Fruit fly (Drosophila melanogaster) whole organism, prepupa: Measurements from ENCODE around the gene kibra.

ENCODE experiments used
- Blimp-1 ChIP-seq: fragments of 200-800 bp; sonication (Bioruptor generic); optimal IDR thresholded peaks from 3 replicates; lab custom pipeline; 2017; ENCODE audit warnings: missing biosample characterization, missing genetic modification characterization, mild to moderate bottlenecking, moderate library complexity, missing genetic modification reagents
- CG10631 ChIP-seq: fragments of 200-800 bp; sonication (Bioruptor generic); optimal IDR thresholded peaks from 2 replicates; lab custom pipeline; 2016; ENCODE audit warnings: missing biosample characterization, missing genetic modification characterization
- CG10669 ChIP-seq: fragments of 200-800 bp; sonication (Bioruptor generic); optimal IDR thresholded peaks from 3 replicates; lab custom pipeline; 2018; ENCODE audit warnings: missing biosample characterization, mild to moderate bottlenecking, missing genetic modification characterization, moderate library complexity
- CG11294 ChIP-seq: fragments of 200-800 bp; sonication (Bioruptor generic); IDR thresholded peaks from 2 replicates; pipeline ENCODE4 v1.3.6; 2022; ENCODE audit warnings: missing biosample characterization, missing genetic modification characterization
- CG11762 ChIP-seq: fragments of 200-800 bp; sonication (Bioruptor generic); optimal IDR thresholded peaks from 3 replicates; lab custom pipeline; 2016; ENCODE audit warnings: missing biosample characterization, missing genetic modification characterization; ENCODE audit not compliant: insufficient read depth
- CG11902 ChIP-seq: fragments of 200-800 bp; sonication (Bioruptor generic); optimal IDR thresholded peaks from 3 replicates; lab custom pipeline; 2016; ENCODE audit warnings: missing biosample characterization, missing genetic modification characterization
- CG15336 ChIP-seq: fragments of 200-800 bp; sonication (Bioruptor generic); IDR thresholded peaks from 2 replicates; pipeline ENCODE4 v1.3.6; 2022; ENCODE audit warnings: missing biosample characterization, missing genetic modification characterization
- CG1621 ChIP-seq: fragments of 200-800 bp; sonication (Bioruptor generic); optimal IDR thresholded peaks from 3 replicates; lab custom pipeline; 2018; ENCODE audit warnings: missing biosample characterization, mild to moderate bottlenecking, missing genetic modification characterization
- CG3032 ChIP-seq: fragments of 200-800 bp; optimal IDR thresholded peaks from 2 replicates; lab custom pipeline; 2019; ENCODE audit warnings: missing biosample characterization, mild to moderate bottlenecking, missing genetic modification characterization, moderate library complexity
- CG31627 ChIP-seq: fragments of 200-800 bp; sonication (Bioruptor generic); optimal IDR thresholded peaks from 3 replicates; lab custom pipeline; 2016; ENCODE audit warnings: missing biosample characterization, missing genetic modification characterization
- CG32006 ChIP-seq: fragments of 200-800 bp; sonication (Bioruptor generic); optimal IDR thresholded peaks from 3 replicates; lab custom pipeline; 2017; ENCODE audit warnings: missing biosample characterization, mild to moderate bottlenecking, missing genetic modification characterization
- CG34406 ChIP-seq: fragments of 200-800 bp; sonication (Bioruptor generic); optimal IDR thresholded peaks from 3 replicates; lab custom pipeline; 2016; ENCODE audit warnings: missing biosample characterization, missing genetic modification characterization
- CG3919 ChIP-seq: fragments of 200-800 bp; sonication (Bioruptor generic); optimal IDR thresholded peaks from 3 replicates; lab custom pipeline; 2016; ENCODE audit warnings: missing biosample characterization, missing genetic modification characterization
- CG6276 ChIP-seq: fragments of 200-800 bp; sonication (Bioruptor generic); optimal IDR thresholded peaks from 2 replicates; lab custom pipeline; 2017; ENCODE audit warnings: missing biosample characterization, mild to moderate bottlenecking, missing genetic modification characterization
- CG6792 ChIP-seq: fragments of 200-800 bp; sonication (Bioruptor generic); optimal IDR thresholded peaks from 3 replicates; lab custom pipeline; 2016; ENCODE audit warnings: missing biosample characterization, missing genetic modification characterization
- CG6808 ChIP-seq: fragments of 200-800 bp; sonication (Bioruptor generic); optimal IDR thresholded peaks from 3 replicates; lab custom pipeline; 2017; ENCODE audit warnings: missing biosample characterization, missing genetic modification characterization, mild to moderate bottlenecking, moderate library complexity, missing genetic modification reagents
- CG7368 ChIP-seq: fragments of 200-800 bp; sonication (Bioruptor generic); optimal IDR thresholded peaks from 3 replicates; lab custom pipeline; 2016; ENCODE audit warnings: missing biosample characterization, missing genetic modification characterization
- CG8319 ChIP-seq: fragments of 200-800 bp; sonication (Bioruptor generic); optimal IDR thresholded peaks from 3 replicates; lab custom pipeline; 2016; ENCODE audit warnings: missing biosample characterization, missing genetic modification characterization
- CG9139 ChIP-seq: fragments of 200-800 bp; sonication (Bioruptor generic); optimal IDR thresholded peaks from 3 replicates; lab custom pipeline; 2017; ENCODE audit warnings: missing biosample characterization, mild to moderate bottlenecking, missing genetic modification characterization
- Eip78C ChIP-seq: fragments of 200-800 bp; sonication (Bioruptor generic); peaks from one replicate; lab custom pipeline; 2016; ENCODE audit warnings: missing biosample characterization, missing genetic modification characterization
- Ets21C ChIP-seq: fragments of 200-800 bp; sonication (Bioruptor generic); optimal IDR thresholded peaks from 3 replicates; lab custom pipeline; 2016; ENCODE audit warnings: missing biosample characterization, missing genetic modification characterization
- Gug ChIP-seq: fragments of 200-800 bp; sonication (Bioruptor generic); IDR thresholded peaks from 2 replicates; pipeline ENCODE4 v1.3.6; 2022; ENCODE audit warnings: missing biosample characterization, missing genetic modification characterization
- Hr38 ChIP-seq: sonication (Bioruptor generic); optimal IDR thresholded peaks from 2 replicates; lab custom pipeline; 2016; ENCODE audit warnings: missing biosample characterization, missing genetic modification characterization
- Hr39 ChIP-seq: fragments of 200-800 bp; sonication (Bioruptor generic); optimal IDR thresholded peaks from 2 replicates; lab custom pipeline; 2016; ENCODE audit warnings: missing biosample characterization, missing genetic modification characterization
- Met ChIP-seq: fragments of 200-800 bp; sonication (Bioruptor generic); optimal IDR thresholded peaks from 3 replicates; lab custom pipeline; 2016; ENCODE audit warnings: missing biosample characterization, missing genetic modification characterization
- OdsH ChIP-seq: fragments of 200-800 bp; sonication (Bioruptor generic); optimal IDR thresholded peaks from 3 replicates; lab custom pipeline; 2016; ENCODE audit warnings: missing biosample characterization, missing genetic modification characterization
- Smox ChIP-seq: fragments of 200-800 bp; sonication (Bioruptor generic); optimal IDR thresholded peaks from 3 replicates; lab custom pipeline; 2016; ENCODE audit warnings: missing biosample characterization, missing genetic modification characterization
- Sox102F ChIP-seq: fragments of 200-800 bp; sonication (Bioruptor generic); optimal IDR thresholded peaks from 2 replicates; lab custom pipeline; 2016; ENCODE audit warnings: missing biosample characterization, mild to moderate bottlenecking, missing genetic modification characterization
- Sox14 ChIP-seq: fragments of 200-800 bp; sonication (Bioruptor generic); optimal IDR thresholded peaks from 3 replicates; lab custom pipeline; 2016; ENCODE audit warnings: missing biosample characterization, missing genetic modification characterization
- Sox15 ChIP-seq: fragments of 200-800 bp; sonication (Bioruptor generic); optimal IDR thresholded peaks from 3 replicates; lab custom pipeline; 2016; ENCODE audit warnings: missing biosample characterization, missing genetic modification characterization
- achi ChIP-seq: fragments of 200-800 bp; sonication (Bioruptor generic); optimal IDR thresholded peaks from 3 replicates; lab custom pipeline; 2016; ENCODE audit warnings: missing biosample characterization, missing genetic modification characterization
- acj6 ChIP-seq: fragments of 200-800 bp; sonication (Bioruptor generic); optimal IDR thresholded peaks from 3 replicates; lab custom pipeline; 2016; ENCODE audit warnings: missing biosample characterization, missing genetic modification characterization
- cyc ChIP-seq: fragments of 200-800 bp; sonication (Bioruptor generic); optimal IDR thresholded peaks from 3 replicates; lab custom pipeline; 2016; ENCODE audit warnings: missing biosample characterization, missing genetic modification characterization
- dsx ChIP-seq: fragments of 200-800 bp; optimal IDR thresholded peaks from 3 replicates; lab custom pipeline; 2019; ENCODE audit warnings: missing biosample characterization, mild to moderate bottlenecking, missing genetic modification characterization, moderate library complexity; ENCODE audit not compliant: poor library complexity, severe bottlenecking
- eg ChIP-seq: fragments of 200-800 bp; sonication (Bioruptor generic); IDR thresholded peaks from 3 replicates; pipeline ENCODE4 v1.3.6; 2022; ENCODE audit warnings: missing biosample characterization, missing genetic modification characterization
- fd59A ChIP-seq: fragments of 200-800 bp; sonication (Bioruptor generic); optimal IDR thresholded peaks from 2 replicates; lab custom pipeline; 2017; ENCODE audit warnings: missing biosample characterization, mild to moderate bottlenecking, missing genetic modification characterization, missing genetic modification reagents
- fkh ChIP-seq: fragments of 200-800 bp; sonication (Bioruptor generic); optimal IDR thresholded peaks from 3 replicates; lab custom pipeline; 2017; ENCODE audit warnings: missing biosample characterization, mild to moderate bottlenecking, missing genetic modification characterization, moderate library complexity
- lz ChIP-seq: fragments of 200-800 bp; sonication (Bioruptor generic); optimal IDR thresholded peaks from 3 replicates; lab custom pipeline; 2016; ENCODE audit warnings: missing biosample characterization, missing genetic modification characterization
- net ChIP-seq: fragments of 200-800 bp; sonication (Bioruptor generic); optimal IDR thresholded peaks from 3 replicates; lab custom pipeline; 2016; ENCODE audit warnings: missing biosample characterization, missing genetic modification characterization
- salr ChIP-seq, 2 experiments: fragments of 200-800 bp; sonication (Bioruptor generic); optimal IDR thresholded peaks; 3 replicates each; lab custom pipeline; 2016 to 2018; ENCODE audit warnings: missing biosample characterization in 2 of 2, missing genetic modification characterization in 2 of 2, mild to moderate bottlenecking in 1 of 2
- spab ChIP-seq: fragments of 200-800 bp; sonication (Bioruptor generic); optimal IDR thresholded peaks from 2 replicates; lab custom pipeline; 2017; ENCODE audit warnings: missing biosample characterization, mild to moderate bottlenecking, missing genetic modification characterization, missing genetic modification reagents
- ss ChIP-seq, 2 experiments: fragments of 200-800 bp; sonication (Bioruptor generic); optimal IDR thresholded peaks; 2 replicates in 1 of 2; 3 replicates in 1 of 2; lab custom pipeline; 2017 to 2018; ENCODE audit warnings: mild to moderate bottlenecking in 2 of 2, missing biosample characterization in 2 of 2, missing genetic modification characterization in 2 of 2, moderate library complexity in 1 of 2
- svp ChIP-seq: fragments of 200-800 bp; sonication (Bioruptor generic); peaks from one replicate; lab custom pipeline; 2016; ENCODE audit warnings: missing biosample characterization, missing genetic modification characterization
- topi ChIP-seq: fragments of 200-800 bp; sonication (Bioruptor generic); optimal IDR thresholded peaks from 3 replicates; lab custom pipeline; 2016; ENCODE audit warnings: missing biosample characterization, missing genetic modification characterization
- vri ChIP-seq: fragments of 200-800 bp; sonication (Bioruptor generic); optimal IDR thresholded peaks from 3 replicates; lab custom pipeline; 2016; ENCODE audit warnings: missing biosample characterization, mild to moderate bottlenecking, missing genetic modification characterization

Gene kibra

dm6 chr3R:14691019-14691777 is 32.9 kb downstream of the kibra start (continued):
- TF ChIP-seq CG15336 (GFP tag; lab: Robert Waterston, UW) (peak; percentile 63), CG6808 (peak; percentile 11), CG9139 (peak; percentile 0), Smox (GFP tag; lab: Kevin White, UChicago) (peak; percentile 46), CG3032 (tag; lab: Kevin White, UChicago) (peak; percentile 57), spab (GFP tag; lab: Kevin White, UChicago) (no peak), OdsH (peak; percentile 72), CG6792 (GFP tag; lab: Kevin White, UChicago) (peak; percentile 7), CG7368 (GFP tag; lab: Kevin White, UChicago) (no peak), CG11294 (no peak), CG31627 (peak; percentile 49), Ets21C (no peak), Hr38 (GFP tag; lab: Kevin White, UChicago) (no peak), CG34406 (GFP tag; lab: Kevin White, UChicago) (peak; percentile 62), topi (GFP tag; lab: Kevin White, UChicago) (peak; percentile 50), fkh (peak; percentile 36), Gug (GFP tag; lab: Robert Waterston, UW) (no peak), Sox14 (GFP tag; lab: Kevin White, UChicago) (peak; percentile 38), Blimp-1 (GFP tag; lab: Kevin White, UChicago) (no peak), CG11762 (GFP tag; lab: Kevin White, UChicago) (no peak), fd59A (peak; percentile 28), CG8319 (GFP tag; lab: Kevin White, UChicago) (peak; percentile 42), CG1621 (tag; lab: Kevin White, UChicago) (peak; percentile 14), CG11902 (peak; percentile 6), lz (GFP tag; lab: Kevin White, UChicago) (no peak), achi (GFP tag; lab: Kevin White, UChicago) (peak; percentile 64), net (peak; percentile 52), CG3919 (GFP tag; lab: Kevin White, UChicago) (peak; percentile 4), Hr39 (GFP tag; lab: Kevin White, UChicago) (peak; percentile 35), Met (GFP tag; lab: Kevin White, UChicago) (peak; percentile 58), vri (GFP tag; lab: Kevin White, UChicago) (no peak), acj6 (GFP tag; lab: Kevin White, UChicago) (peak; percentile 71), salr (GFP tag; optimal IDR thresholded peaks at IDR 0.05; lab: Kevin White, UChicago) (peak in 1 of 2 experiments; percentile 69), CG32006 (peak; percentile 71), svp (peak; percentile 66), Sox102F (GFP tag; lab: Kevin White, UChicago) (peak; percentile 21), CG10669 (GFP tag; lab: Kevin White, UChicago) (peak; percentile 3), eg (GFP tag; lab: Robert Waterston, UW) (0 out of 3 replicates have a peak, but pooled peaks have one; percentile 26), dsx (GFP tag; lab: Kevin White, UChicago) (peak; percentile 62), Sox15 (peak; percentile 35)

dm6 chr3R:14690065-14690464 is 34.0 kb downstream of the kibra start:
- TF ChIP-seq CG1621 (tag; lab: Kevin White, UChicago) (no peak), topi (GFP tag; lab: Kevin White, UChicago) (no peak), CG6808 (peak; percentile 7), Gug (GFP tag; lab: Robert Waterston, UW) (no peak), Sox14 (GFP tag; lab: Kevin White, UChicago) (no peak), spab (GFP tag; lab: Kevin White, UChicago) (no peak), Hr38 (GFP tag; lab: Kevin White, UChicago) (no peak), cyc (GFP tag; lab: Kevin White, UChicago) (no peak), salr (GFP tag; optimal IDR thresholded peaks at IDR 0.05; lab: Kevin White, UChicago) (no peak), Eip78C (GFP tag; lab: Kevin White, UChicago) (peak; percentile 2), CG6276 (no peak), svp (peak; percentile 57), CG10631 (GFP tag; lab: Kevin White, UChicago) (no peak), acj6 (GFP tag; lab: Kevin White, UChicago) (no peak), dsx (GFP tag; lab: Kevin White, UChicago) (peak; percentile 16), eg (GFP tag; lab: Robert Waterston, UW) (no peak), OdsH (no peak), CG8319 (GFP tag; lab: Kevin White, UChicago) (no peak), CG3919 (GFP tag; lab: Kevin White, UChicago) (no peak), Ets21C (no peak), Smox (GFP tag; lab: Kevin White, UChicago) (no peak), CG31627 (no peak), ss (GFP tag; optimal IDR thresholded peaks at IDR 0.05; lab: Kevin White, UChicago) (peak in 1 of 2 experiments; percentile 7)
